Fruit fly (Drosophila melanogaster): ENCODE measurements around the gene Ptp69D.

The Ptp69D gene

dm6 chr3L:12734550-12735012, at the start of gene Ptp69D, which contains the start of gene SmD1:
Ptp69D (plus strand) TSS chr3L:12734945.
SmD1 (minus strand) TSS chr3L:12734611.
- no peak for TF ChIP-seq EcR (GFP tag; optimal IDR thresholded peaks at IDR 0.05)

- TF ChIP-seq psq (optimal IDR thresholded peaks at IDR 0.05) (no peak), EcR (GFP tag; optimal IDR thresholded peaks at IDR 0.05) (no peak), Dll (optimal IDR thresholded peaks at IDR 0.05) (no peak)
These were observed 48.6 kb upstream of the Ptp69D start for dm6 chr3L:12686125-12686524.

DNA sequence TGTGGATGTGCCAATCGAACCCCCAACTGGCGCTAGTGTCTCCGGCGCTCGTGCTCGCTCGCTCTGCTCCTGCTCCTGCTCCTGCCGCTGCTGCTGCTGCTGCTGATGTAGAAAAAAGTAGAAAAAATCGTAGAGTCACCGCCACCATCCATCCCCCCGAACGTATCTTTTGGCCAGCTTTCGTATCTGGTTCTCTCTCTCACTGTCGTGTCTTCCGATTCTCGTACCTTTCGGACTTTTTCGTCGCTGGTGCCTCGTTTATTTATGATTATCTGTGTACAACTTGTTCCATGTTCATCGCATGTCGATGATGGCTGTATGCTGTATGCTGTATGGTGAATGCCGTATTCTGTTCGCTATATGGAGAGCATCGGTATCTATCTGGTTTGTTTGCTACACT, 46.0 kb upstream of the Ptp69D start:
- TF ChIP-seq psq (optimal IDR thresholded peaks at IDR 0.05) (no peak), CG8478 (optimal IDR thresholded peaks at IDR 0.05) (no peak), pan (optimal IDR thresholded peaks at IDR 0.05) (no peak), Dll (optimal IDR thresholded peaks at IDR 0.05) (no peak), usp (GFP tag; optimal IDR thresholded peaks at IDR 0.05) (no peak), EcR (GFP tag; optimal IDR thresholded peaks at IDR 0.05) (no peak)

dm6 chr3L:12690337-12691171, 44.2 kb upstream of the Ptp69D start:
- no peak for TF ChIP-seq pan (optimal IDR thresholded peaks at IDR 0.05)
- peak; percentile 27 for TF ChIP-seq CG8478 (optimal IDR thresholded peaks at IDR 0.05)
- no peak for TF ChIP-seq psq (optimal IDR thresholded peaks at IDR 0.05)
- TF ChIP-seq Dll (optimal IDR thresholded peaks at IDR 0.05) = peak; percentile 4
- TF ChIP-seq usp (GFP tag; optimal IDR thresholded peaks at IDR 0.05) = no peak

DNA sequence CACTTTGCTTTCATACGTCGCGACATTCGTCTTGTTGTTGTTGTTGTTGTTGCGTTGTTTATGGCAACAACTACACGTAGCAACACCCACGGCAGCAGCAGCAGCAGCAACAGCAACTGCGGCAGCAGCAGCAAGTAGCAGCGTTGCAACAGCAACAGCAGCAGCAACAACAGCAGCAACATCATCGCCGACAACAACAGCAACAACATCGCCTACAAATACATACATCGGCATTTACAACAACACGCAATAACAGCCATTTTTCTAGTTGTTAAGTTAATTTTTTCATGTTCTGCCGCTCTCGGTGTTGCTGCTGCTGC, 42.2 kb upstream of the Ptp69D start:
- TF ChIP-seq usp (GFP tag; optimal IDR thresholded peaks at IDR 0.05) (no peak), CG8478 (optimal IDR thresholded peaks at IDR 0.05) (no peak), Dll (optimal IDR thresholded peaks at IDR 0.05) (no peak), EcR (GFP tag; optimal IDR thresholded peaks at IDR 0.05) (no peak), psq (optimal IDR thresholded peaks at IDR 0.05) (no peak), pan (optimal IDR thresholded peaks at IDR 0.05) (no peak)

dm6 chr3L:12692881-12693752, 41.6 kb upstream of the Ptp69D start, which contains the start of gene mirr:
mirr (plus strand) TSS chr3L:12693639.
- TF ChIP-seq CG8478 (optimal IDR thresholded peaks at IDR 0.05) (peak; percentile 76), Dll (optimal IDR thresholded peaks at IDR 0.05) (peak; percentile 92), EcR (GFP tag; optimal IDR thresholded peaks at IDR 0.05) (no peak)

dm6 chr3L:12694539-12695525, 39.9 kb upstream of the Ptp69D start:
- TF ChIP-seq CG8478 (optimal IDR thresholded peaks at IDR 0.05) = no peak
- no peak for TF ChIP-seq psq (optimal IDR thresholded peaks at IDR 0.05)
- no peak for TF ChIP-seq EcR (GFP tag; optimal IDR thresholded peaks at IDR 0.05)
- no peak for TF ChIP-seq usp (GFP tag; optimal IDR thresholded peaks at IDR 0.05)
- TF ChIP-seq Dll (optimal IDR thresholded peaks at IDR 0.05) = no peak
- TF ChIP-seq pan (optimal IDR thresholded peaks at IDR 0.05) = no peak

dm6 chr3L:12695695-12696094, 39.0 kb upstream of the Ptp69D start:
- TF ChIP-seq pan (optimal IDR thresholded peaks at IDR 0.05) (no peak), EcR (GFP tag; optimal IDR thresholded peaks at IDR 0.05) (no peak), psq (optimal IDR thresholded peaks at IDR 0.05) (no peak), usp (GFP tag; optimal IDR thresholded peaks at IDR 0.05) (no peak), CG8478 (optimal IDR thresholded peaks at IDR 0.05) (no peak), Dll (optimal IDR thresholded peaks at IDR 0.05) (no peak)

dm6 chr3L:12696503-12696902, 38.2 kb upstream of the Ptp69D start:
- no peak for TF ChIP-seq Dll (optimal IDR thresholded peaks at IDR 0.05)
- no peak for TF ChIP-seq CG8478 (optimal IDR thresholded peaks at IDR 0.05)
- no peak for TF ChIP-seq psq (optimal IDR thresholded peaks at IDR 0.05)
- TF ChIP-seq usp (GFP tag; optimal IDR thresholded peaks at IDR 0.05) = no peak
- no peak for TF ChIP-seq EcR (GFP tag; optimal IDR thresholded peaks at IDR 0.05)
- TF ChIP-seq pan (optimal IDR thresholded peaks at IDR 0.05) = no peak

dm6 chr3L:12697531-12697930, 37.2 kb upstream of the Ptp69D start:
- TF ChIP-seq EcR (GFP tag; optimal IDR thresholded peaks at IDR 0.05) = no peak
- no peak for TF ChIP-seq pan (optimal IDR thresholded peaks at IDR 0.05)
- no peak for TF ChIP-seq CG8478 (optimal IDR thresholded peaks at IDR 0.05)
- no peak for TF ChIP-seq Dll (optimal IDR thresholded peaks at IDR 0.05)
- no peak for TF ChIP-seq psq (optimal IDR thresholded peaks at IDR 0.05)
- TF ChIP-seq usp (GFP tag; optimal IDR thresholded peaks at IDR 0.05) = no peak

dm6 chr3L:12698236-12698635, 36.5 kb upstream of the Ptp69D start:
- TF ChIP-seq usp (GFP tag; optimal IDR thresholded peaks at IDR 0.05) (no peak), pan (optimal IDR thresholded peaks at IDR 0.05) (no peak), CG8478 (optimal IDR thresholded peaks at IDR 0.05) (no peak)

Data from whole organism.